Worm (Caenorhabditis elegans) whole organism, mixed stage, embryonic: ENCODE data around the gene grd-2.
"Not testable (repeated sequence)": the region's sequence is repeated elsewhere in the genome, so short reads cannot be mapped to it uniquely, and the experiment has no call there.

ENCODE experiments used
- M03D4.4 ChIP-seq: sonication (generic microtip); optimal IDR thresholded peaks from 2 replicates; lab custom pipeline; 2017; ENCODE audit warnings: mild to moderate bottlenecking, missing genetic modification characterization, missing compliant biosample characterization
- bed-3 ChIP-seq: fragments of 200-800 bp; sonication (Bioruptor generic); optimal IDR thresholded peaks from 3 replicates; lab custom pipeline; 2018; ENCODE audit warnings: mild to moderate bottlenecking, missing genetic modification characterization, moderate library complexity, missing compliant biosample characterization
- blmp-1 ChIP-seq: fragments of 150-350 bp; optimal IDR thresholded peaks from 2 replicates; lab custom pipeline; 2014; ENCODE audit warnings: missing biosample characterization, missing genetic modification characterization
- ceh-39 ChIP-seq: fragments of 150-350 bp; optimal IDR thresholded peaks from 2 replicates; lab custom pipeline; 2014; ENCODE audit warnings: missing biosample characterization, missing genetic modification characterization
- ceh-43 ChIP-seq: fragments of 200-800 bp; sonication (Bioruptor generic); optimal IDR thresholded peaks from 2 replicates; lab custom pipeline; 2018; ENCODE audit warnings: mild to moderate bottlenecking, missing genetic modification characterization, moderate library complexity, missing compliant biosample characterization
- ceh-83 ChIP-seq: fragments of 200-800 bp; sonication (Bioruptor generic); optimal IDR thresholded peaks from 2 replicates; lab custom pipeline; 2018; ENCODE audit warnings: mild to moderate bottlenecking, missing genetic modification characterization, missing compliant biosample characterization
- cnd-1 ChIP-seq: fragments of 200-800 bp; sonication (Bioruptor generic); optimal IDR thresholded peaks from 2 replicates; lab custom pipeline; 2018; ENCODE audit warnings: mild to moderate bottlenecking, missing genetic modification characterization, missing compliant biosample characterization
- drap-1 ChIP-seq: fragments of 200-800 bp; sonication (Bioruptor generic); optimal IDR thresholded peaks from 3 replicates; lab custom pipeline; 2018; ENCODE audit warnings: mild to moderate bottlenecking, missing genetic modification characterization, missing compliant biosample characterization
- elt-1 ChIP-seq: sonication (generic microtip); optimal IDR thresholded peaks from 2 replicates; lab custom pipeline; 2017; ENCODE audit warnings: missing genetic modification characterization, mild to moderate bottlenecking, missing compliant biosample characterization, antibody characterized with exemption, moderate library complexity, borderline replicate concordance; ENCODE audit not compliant: insufficient read depth
- elt-3 ChIP-seq: fragments of 150-350 bp; optimal IDR thresholded peaks from 2 replicates; lab custom pipeline; 2014; ENCODE audit warnings: missing biosample characterization, missing genetic modification characterization
- flh-1 ChIP-seq: fragments of 200-800 bp; sonication (Bioruptor generic); optimal IDR thresholded peaks from 2 replicates; lab custom pipeline; 2018; ENCODE audit warnings: mild to moderate bottlenecking, missing genetic modification characterization, moderate library complexity, missing compliant biosample characterization
- ham-2 ChIP-seq: fragments of 200-800 bp; sonication (Bioruptor generic); optimal IDR thresholded peaks from 2 replicates; lab custom pipeline; 2018; ENCODE audit warnings: mild to moderate bottlenecking, missing genetic modification characterization, missing compliant biosample characterization
- hlh-1 ChIP-seq: fragments of 150-350 bp; optimal IDR thresholded peaks from 2 replicates; lab custom pipeline; 2014; ENCODE audit warnings: missing biosample characterization, missing genetic modification reagents, missing genetic modification characterization
- lin-32 ChIP-seq: fragments of 200-800 bp; sonication (Bioruptor generic); optimal IDR thresholded peaks from 2 replicates; lab custom pipeline; 2018; ENCODE audit warnings: mild to moderate bottlenecking, missing genetic modification characterization, missing compliant biosample characterization
- lsy-2 ChIP-seq: fragments of 150-350 bp; optimal IDR thresholded peaks from 2 replicates; lab custom pipeline; 2014; ENCODE audit warnings: missing biosample characterization, missing genetic modification characterization
- mab-5 ChIP-seq: fragments of 150-350 bp; optimal IDR thresholded peaks from 2 replicates; lab custom pipeline; 2014; ENCODE audit warnings: missing biosample characterization, missing genetic modification characterization
- mep-1 ChIP-seq: fragments of 150-350 bp; optimal IDR thresholded peaks from 2 replicates; lab custom pipeline; 2017; ENCODE audit warnings: missing biosample characterization, missing genetic modification reagents, missing genetic modification characterization, inconsistent platforms
- mls-2 ChIP-seq: sonication (generic microtip); optimal IDR thresholded peaks from 2 replicates; lab custom pipeline; 2016; ENCODE audit warnings: mild to moderate bottlenecking, missing genetic modification characterization, moderate library complexity, missing compliant biosample characterization
- nhr-2 ChIP-seq: fragments of 150-350 bp; optimal IDR thresholded peaks from 2 replicates; lab custom pipeline; 2014; ENCODE audit warnings: missing biosample characterization, missing genetic modification characterization
- nhr-237 ChIP-seq: fragments of 150-350 bp; optimal IDR thresholded peaks from 2 replicates; lab custom pipeline; 2014; ENCODE audit warnings: missing biosample characterization, missing genetic modification characterization
- nhr-28 ChIP-seq: fragments of 150-350 bp; optimal IDR thresholded peaks from 2 replicates; lab custom pipeline; 2014; ENCODE audit warnings: missing biosample characterization, missing genetic modification characterization
- nhr-76 ChIP-seq: sonication (generic microtip); optimal IDR thresholded peaks from 2 replicates; lab custom pipeline; 2017; ENCODE audit warnings: missing biosample characterization, missing genetic modification characterization
- pha-4 ChIP-seq: fragments of 150-350 bp; optimal IDR thresholded peaks from 2 replicates; lab custom pipeline; 2018; ENCODE audit warnings: missing biosample characterization, missing genetic modification reagents, missing genetic modification characterization
- sem-2 ChIP-seq: fragments of 200-800 bp; sonication (Bioruptor generic); optimal IDR thresholded peaks from 2 replicates; lab custom pipeline; 2018; ENCODE audit warnings: mild to moderate bottlenecking, missing genetic modification characterization, missing compliant biosample characterization
- snpc-4 ChIP-seq: fragments of 150-350 bp; optimal IDR thresholded peaks from 2 replicates; lab custom pipeline; 2014; ENCODE audit warnings: missing biosample characterization, missing genetic modification characterization
- sptf-1 ChIP-seq: sonication (generic microtip); optimal IDR thresholded peaks from 2 replicates; lab custom pipeline; 2017; ENCODE audit warnings: mild to moderate bottlenecking, missing genetic modification characterization, moderate library complexity, missing compliant biosample characterization
- tbx-8 ChIP-seq: fragments of 200-800 bp; sonication (Bioruptor generic); optimal IDR thresholded peaks from 2 replicates; lab custom pipeline; 2018; ENCODE audit warnings: mild to moderate bottlenecking, missing genetic modification characterization, moderate library complexity, missing compliant biosample characterization
- unc-120 ChIP-seq: sonication (generic microtip); optimal IDR thresholded peaks from 2 replicates; lab custom pipeline; 2017; ENCODE audit warnings: missing genetic modification characterization, missing compliant biosample characterization; ENCODE audit not compliant: poor library complexity, severe bottlenecking
- unc-39 ChIP-seq: fragments of 150-350 bp; optimal IDR thresholded peaks from 2 replicates; lab custom pipeline; 2014; ENCODE audit warnings: missing biosample characterization, missing genetic modification characterization
- unc-62 ChIP-seq: fragments of 150-350 bp; optimal IDR thresholded peaks from 2 replicates; lab custom pipeline; 2014; ENCODE audit warnings: missing biosample characterization, missing genetic modification reagents, missing genetic modification characterization
- zip-8 ChIP-seq: fragments of 150-350 bp; optimal IDR thresholded peaks from 2 replicates; lab custom pipeline; 2014; ENCODE audit warnings: missing biosample characterization, missing genetic modification characterization
- ztf-11 ChIP-seq: fragments of 150-350 bp; optimal IDR thresholded peaks from 2 replicates; lab custom pipeline; 2014; ENCODE audit warnings: missing biosample characterization, missing genetic modification characterization

The grd-2 gene

DNA sequence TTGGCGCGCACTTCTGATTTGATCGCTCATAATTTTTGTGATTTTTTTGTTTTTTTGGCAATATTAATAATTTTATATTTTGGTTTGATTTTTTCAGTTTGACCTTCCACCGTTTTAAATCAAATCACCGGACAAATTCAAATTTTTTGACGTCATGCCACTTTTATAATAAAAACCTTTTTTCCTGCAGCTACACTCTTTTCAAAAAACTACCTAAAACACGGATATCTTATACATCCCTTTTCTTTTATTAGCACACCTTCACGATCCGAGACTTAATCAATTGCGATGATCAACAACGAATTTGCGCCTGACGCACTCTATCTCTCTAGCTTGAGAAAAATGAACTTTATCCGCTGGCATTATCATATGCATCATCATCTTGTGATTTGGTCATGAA, at the start of gene grd-2:
grd-2 (plus strand) TSS at position 301 of the 400 bp plus-strand sequence.
- TF ChIP-seq flh-1 (GFP tag; lab: Kevin White, UChicago) (no peak), nhr-76 (tag; lab: Kevin White, UChicago) (no peak), ceh-43 (GFP tag; lab: Kevin White, UChicago) (no peak), lsy-2 (no peak), unc-120 (tag; lab: Kevin White, UChicago) (no peak), mab-5 (tag; lab: Kevin White, UChicago) (no peak), ztf-11 (tag; lab: Kevin White, UChicago) (no peak), lin-32 (GFP tag; lab: Kevin White, UChicago) (no peak), elt-1 (tag; lab: Kevin White, UChicago) (no peak), drap-1 (no peak)

DNA sequence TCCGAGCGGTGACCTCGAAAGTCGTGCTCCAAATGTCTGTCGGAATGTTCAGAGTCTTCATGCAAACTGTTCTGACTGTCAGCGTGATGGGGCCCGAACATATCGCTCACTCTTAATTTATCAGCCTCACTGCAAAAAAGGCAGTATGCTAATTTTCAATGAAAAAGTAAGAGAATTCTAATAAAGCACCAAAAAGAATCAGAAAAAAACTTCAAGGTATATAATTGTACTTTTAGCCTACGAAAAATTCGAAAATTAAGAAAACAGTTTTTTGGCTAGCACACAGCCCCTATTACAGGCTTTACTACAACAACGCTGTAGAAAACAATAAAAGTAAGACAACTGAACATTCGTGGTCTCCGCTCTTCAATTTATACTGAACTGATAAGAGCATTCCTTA, 47.8 kb upstream of the grd-2 start, which contains the start of gene F26F2.1:
F26F2.1 (minus strand) TSS at position 101 of the 400 bp plus-strand sequence.
- TF ChIP-seq mls-2 (tag; lab: Kevin White, UChicago) (no peak), sptf-1 (tag; lab: Kevin White, UChicago) (no peak), ceh-39 (tag; lab: Kevin White, UChicago) (no peak), elt-1 (tag; lab: Kevin White, UChicago) (no peak), lsy-2 (no peak), nhr-237 (tag; lab: Kevin White, UChicago) (no peak), ceh-83 (GFP tag; lab: Kevin White, UChicago) (no peak), bed-3 (GFP tag; lab: Kevin White, UChicago) (no peak), drap-1 (no peak), ham-2 (no peak), unc-120 (tag; lab: Kevin White, UChicago) (no peak), snpc-4 (tag; lab: Kevin White, UChicago) (no peak), pha-4 (no peak), ztf-11 (tag; lab: Kevin White, UChicago) (no peak), ceh-43 (GFP tag; lab: Kevin White, UChicago) (no peak)

DNA sequence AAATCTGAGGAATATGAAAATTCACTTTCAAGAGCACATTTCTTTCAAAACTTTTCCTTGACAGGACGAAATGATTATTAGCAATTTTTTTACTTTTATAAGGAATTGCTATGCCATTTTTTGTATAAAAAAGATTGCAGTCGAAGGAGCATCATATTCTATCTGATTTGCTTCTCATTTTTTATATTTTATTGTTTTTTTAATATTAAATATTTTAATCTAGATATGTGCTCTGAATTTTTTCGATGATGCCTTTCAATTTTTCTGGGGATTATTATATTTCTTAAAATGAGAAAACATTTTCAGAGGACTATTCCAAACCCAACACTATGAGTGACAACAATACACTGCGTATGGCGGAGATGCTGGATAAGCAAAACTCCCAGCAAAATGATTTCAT, 45.5 kb upstream of the grd-2 start, which contains the start of gene F26F2.13:
F26F2.13 (plus strand) TSS at position 301 of the 400 bp plus-strand sequence.
- TF ChIP-seq cnd-1 (tag; lab: Kevin White, UChicago); nhr-2 (tag; lab: Kevin White, UChicago); ceh-83 (GFP tag; lab: Kevin White, UChicago): not testable (repeated sequence)

DNA sequence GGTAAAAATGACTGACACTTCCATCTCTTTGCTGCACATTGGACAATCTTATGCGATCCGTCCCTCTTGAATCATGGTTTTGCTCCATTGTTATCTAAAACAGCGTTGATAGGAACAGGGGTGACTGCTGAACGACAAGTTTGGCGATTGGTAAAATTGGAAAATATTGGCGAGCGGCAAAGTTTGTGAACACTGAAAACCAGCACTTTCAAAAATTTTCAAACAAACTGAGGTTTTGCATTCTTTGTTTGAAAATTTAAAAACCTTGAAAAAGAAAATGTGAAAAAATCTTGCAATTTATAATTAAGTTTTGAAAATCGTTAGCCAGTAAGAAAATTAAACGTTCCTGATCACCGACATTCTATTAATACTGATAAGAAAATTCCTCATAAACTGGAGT, 43.1 kb upstream of the grd-2 start, which contains the start of gene F26F2.3:
F26F2.3 (minus strand) TSS at position 101 of the 400 bp plus-strand sequence.
- TF ChIP-seq nhr-2 (tag; lab: Kevin White, UChicago) (no peak), nhr-237 (tag; lab: Kevin White, UChicago) (no peak), zip-8 (tag; lab: Kevin White, UChicago) (no peak), sem-2 (GFP tag; lab: Kevin White, UChicago) (no peak), blmp-1 (no peak), mep-1 (no peak), unc-120 (tag; lab: Kevin White, UChicago) (no peak), unc-62 (GFP tag; lab: Kevin White, UChicago) (no peak), mls-2 (tag; lab: Kevin White, UChicago) (no peak), ceh-83 (GFP tag; lab: Kevin White, UChicago) (no peak)

DNA sequence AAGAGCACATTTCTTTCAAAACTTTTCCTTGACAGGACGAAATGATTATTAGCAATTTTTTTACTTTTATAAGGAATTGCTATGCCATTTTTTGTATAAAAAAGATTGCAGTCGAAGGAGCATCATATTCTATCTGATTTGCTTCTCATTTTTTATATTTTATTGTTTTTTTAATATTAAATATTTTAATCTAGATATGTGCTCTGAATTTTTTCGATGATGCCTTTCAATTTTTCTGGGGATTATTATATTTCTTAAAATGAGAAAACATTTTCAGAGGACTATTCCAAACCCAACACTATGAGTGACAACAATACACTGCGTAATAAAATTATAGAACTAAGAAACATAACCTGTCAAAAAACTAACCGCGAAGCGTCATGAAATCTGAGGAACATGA, 40.6 kb upstream of the grd-2 start, which contains the start of gene F26F2.4:
F26F2.4 (plus strand) TSS at position 301 of the 400 bp plus-strand sequence.
- not testable (repeated sequence) for TF ChIP-seq cnd-1, hlh-1, ztf-11 (tag; lab: Kevin White, UChicago)
- TF ChIP-seq, all 35 proteins: peak for 0; not testable (repeated sequence) for 35

DNA sequence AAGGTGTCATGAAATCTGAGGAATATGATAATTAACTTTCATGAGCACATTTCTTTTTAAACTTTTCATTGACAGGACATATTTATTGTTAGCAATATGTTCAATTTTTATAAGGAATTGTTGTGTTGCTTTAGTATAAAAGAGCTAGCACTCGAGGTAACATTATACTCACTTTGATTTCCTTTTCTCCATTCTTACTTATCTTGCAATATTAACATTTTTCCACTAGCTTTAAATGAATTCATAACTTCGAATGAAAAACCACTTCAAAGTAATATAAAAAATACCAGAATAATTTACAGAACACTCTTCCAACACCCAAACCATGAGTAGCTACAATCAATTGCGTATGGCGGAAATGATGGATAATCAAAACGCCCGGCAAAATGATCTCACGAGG, 36.2 kb upstream of the grd-2 start, which contains the start of gene F26F2.5:
F26F2.5 (plus strand) TSS at position 301 of the 400 bp plus-strand sequence.
- no peak for TF ChIP-seq sptf-1 (tag; lab: Kevin White, UChicago)
- TF ChIP-seq ceh-43 (GFP tag; lab: Kevin White, UChicago), result no peak
- TF ChIP-seq blmp-1, result no peak
- no peak for TF ChIP-seq tbx-8 (GFP tag; lab: Kevin White, UChicago)
- no peak for TF ChIP-seq elt-3
- no peak for TF ChIP-seq lin-32 (GFP tag; lab: Kevin White, UChicago)
- no peak for TF ChIP-seq unc-39 (tag; lab: Kevin White, UChicago)
- TF ChIP-seq elt-1 (tag; lab: Kevin White, UChicago), result no peak
- no peak for TF ChIP-seq unc-62 (GFP tag; lab: Kevin White, UChicago)
- no peak for TF ChIP-seq M03D4.4 (tag; lab: Kevin White, UChicago)
- no peak for TF ChIP-seq ztf-11 (tag; lab: Kevin White, UChicago)
- no peak for TF ChIP-seq mls-2 (tag; lab: Kevin White, UChicago)
- TF ChIP-seq nhr-237 (tag; lab: Kevin White, UChicago), result no peak
- TF ChIP-seq pha-4, result no peak
- TF ChIP-seq cnd-1 (tag; lab: Kevin White, UChicago), result no peak
- no peak for TF ChIP-seq nhr-28 (tag; lab: Kevin White, UChicago)
- no peak for TF ChIP-seq ceh-83 (GFP tag; lab: Kevin White, UChicago)
- TF ChIP-seq, all 35 proteins: peak for 0
